Fruit fly (Drosophila melanogaster) whole organism, embryonic: ENCODE data around the gene Sf3b6.

Experiments
- Abd-B ChIP-seq: fragments of 200-800 bp; sonication (Bioruptor generic); optimal IDR thresholded peaks from 2 replicates; lab custom pipeline; 2018; ENCODE audit warnings: missing biosample characterization, mild to moderate bottlenecking, missing genetic modification characterization, moderate library complexity
- Atf-2 ChIP-seq: fragments of 200-800 bp; sonication (Bioruptor generic); optimal IDR thresholded peaks from 2 replicates; lab custom pipeline; 2016; ENCODE audit warnings: missing biosample characterization, missing genetic modification characterization
- CG10147 ChIP-seq: fragments of 200-800 bp; sonication (Bioruptor generic); optimal IDR thresholded peaks from 2 replicates; lab custom pipeline; 2019; ENCODE audit warnings: missing biosample characterization, mild to moderate bottlenecking, missing genetic modification characterization, moderate library complexity
- CG10366 ChIP-seq: fragments of 200-800 bp; sonication (Bioruptor generic); IDR thresholded peaks from 2 replicates; pipeline ENCODE4 v1.3.6; 2022; ENCODE audit warnings: missing biosample characterization, missing genetic modification characterization
- CG11247 ChIP-seq: fragments of 200-800 bp; sonication (Bioruptor generic); IDR thresholded peaks from 2 replicates; pipeline ENCODE4 v1.3.6; 2022; ENCODE audit warnings: missing biosample characterization, missing genetic modification characterization
- CG11560 ChIP-seq: fragments of 200-800 bp; sonication (Bioruptor generic); IDR thresholded peaks from 3 replicates; pipeline ENCODE4 v1.3.6; 2022; ENCODE audit warnings: missing biosample characterization, missing genetic modification characterization
- CG12104 ChIP-seq: fragments of 200-800 bp; sonication (Bioruptor generic); optimal IDR thresholded peaks from 3 replicates; lab custom pipeline; 2016; ENCODE audit warnings: missing biosample characterization, missing genetic modification characterization
- CG12299 ChIP-seq: fragments of 200-800 bp; sonication (Bioruptor generic); optimal IDR thresholded peaks from 2 replicates; lab custom pipeline; 2018; ENCODE audit warnings: missing biosample characterization, mild to moderate bottlenecking, missing genetic modification characterization
- CG14860 ChIP-seq: fragments of 200-800 bp; sonication (Bioruptor generic); IDR thresholded peaks from 3 replicates; pipeline ENCODE4 v1.3.6; 2022; ENCODE audit warnings: missing biosample characterization, missing genetic modification characterization; ENCODE audit not compliant: partially characterized antibody
- CG1647 ChIP-seq: fragments of 200-800 bp; sonication (Bioruptor generic); optimal IDR thresholded peaks from 3 replicates; lab custom pipeline; 2016; ENCODE audit warnings: missing biosample characterization, missing genetic modification characterization
- CG2199 ChIP-seq: fragments of 200-800 bp; sonication (Bioruptor generic); IDR thresholded peaks from 3 replicates; pipeline ENCODE4 v1.3.6; 2022; ENCODE audit warnings: missing biosample characterization, missing genetic modification characterization
- CG32532 ChIP-seq: fragments of 200-800 bp; sonication (Bioruptor generic); IDR thresholded peaks from 2 replicates; pipeline ENCODE4 v1.3.6; 2022; ENCODE audit warnings: missing biosample characterization, missing genetic modification characterization
- CG3726 ChIP-seq: fragments of 200-800 bp; sonication (Bioruptor generic); IDR thresholded peaks from 3 replicates; pipeline ENCODE4, ENCODE4 v1.3.6; 2022; ENCODE audit warnings: missing biosample characterization, missing genetic modification characterization
- CG5180 ChIP-seq: fragments of 200-800 bp; sonication (Bioruptor generic); optimal IDR thresholded peaks from 3 replicates; lab custom pipeline; 2017; ENCODE audit warnings: missing biosample characterization, missing genetic modification characterization, mild to moderate bottlenecking, moderate library complexity, missing genetic modification reagents
- CG6813 ChIP-seq: fragments of 200-800 bp; sonication (Bioruptor generic); optimal IDR thresholded peaks from 2 replicates; lab custom pipeline; 2017; ENCODE audit warnings: missing biosample characterization, missing genetic modification characterization, mild to moderate bottlenecking, moderate library complexity, missing genetic modification reagents
- CG7987 ChIP-seq: fragments of 200-800 bp; sonication (Bioruptor generic); optimal IDR thresholded peaks from 2 replicates; lab custom pipeline; 2018; ENCODE audit warnings: missing biosample characterization, mild to moderate bottlenecking, missing genetic modification characterization, moderate library complexity
- CG8944 ChIP-seq: fragments of 200-800 bp; sonication (Bioruptor generic); optimal IDR thresholded peaks from 3 replicates; lab custom pipeline; 2016; ENCODE audit warnings: missing biosample characterization, missing genetic modification characterization
- CoRest ChIP-seq: fragments of 200-800 bp; sonication (Bioruptor generic); optimal IDR thresholded peaks from 3 replicates; lab custom pipeline; 2018; ENCODE audit warnings: missing biosample characterization, mild to moderate bottlenecking, missing genetic modification characterization, moderate library complexity
- Gsc ChIP-seq: fragments of 200-800 bp; sonication (Bioruptor generic); IDR thresholded peaks from 2 replicates; pipeline ENCODE4 v1.3.6; 2022; ENCODE audit warnings: missing biosample characterization, missing genetic modification characterization
- Hand ChIP-seq: fragments of 200-800 bp; sonication (Bioruptor generic); optimal IDR thresholded peaks from 2 replicates; lab custom pipeline; 2017; ENCODE audit warnings: mild to moderate bottlenecking, missing biosample characterization, missing genetic modification reagents, missing genetic modification characterization
- HmgZ ChIP-seq: fragments of 200-800 bp; sonication (Bioruptor generic); optimal IDR thresholded peaks from 2 replicates; lab custom pipeline; 2018; ENCODE audit warnings: missing biosample characterization, mild to moderate bottlenecking, missing genetic modification characterization
- Hmr ChIP-seq: fragments of 200-800 bp; sonication (Bioruptor generic); optimal IDR thresholded peaks from 3 replicates; lab custom pipeline; 2017; ENCODE audit warnings: mild to moderate bottlenecking, missing biosample characterization, missing genetic modification reagents, missing genetic modification characterization
- Hr39 ChIP-seq: fragments of >200 bp; optimal IDR thresholded peaks from 2 replicates; lab custom pipeline; 2017
- Oaz ChIP-seq: fragments of 200-800 bp; sonication (Bioruptor generic); IDR thresholded peaks from 2 replicates; pipeline ENCODE4 v1.3.6; 2022; ENCODE audit warnings: missing biosample characterization, missing genetic modification characterization
- Sry-β ChIP-seq: fragments of 200-800 bp; sonication (Bioruptor generic); optimal IDR thresholded peaks from 2 replicates; lab custom pipeline; 2018; ENCODE audit warnings: missing biosample characterization, mild to moderate bottlenecking, missing genetic modification characterization, moderate library complexity
- Trl ChIP-seq, 3 experiments: fragments of >200 bp in 2 of 3; fragments of 200-800 bp in 1 of 3; sonication (Bioruptor generic) in 1 of 3; optimal IDR thresholded peaks; 2 replicates in 1 of 3; 3 replicates in 2 of 3; lab custom pipeline; 2016 to 2017; ENCODE audit warnings: missing biosample characterization in 1 of 3, missing genetic modification characterization in 1 of 3
- Usf ChIP-seq: fragments of 200-800 bp; sonication (Bioruptor generic); optimal IDR thresholded peaks from 2 replicates; lab custom pipeline; 2017; ENCODE audit warnings: missing genotype, missing biosample characterization, missing genetic modification characterization
- ab ChIP-seq: fragments of 200-800 bp; sonication (Bioruptor generic); optimal IDR thresholded peaks from 2 replicates; lab custom pipeline; 2016; ENCODE audit warnings: missing biosample characterization, missing genetic modification characterization
- bab2 ChIP-seq: fragments of 200-800 bp; sonication (Bioruptor generic); optimal IDR thresholded peaks from 2 replicates; lab custom pipeline; 2016; ENCODE audit warnings: missing biosample characterization, missing genetic modification characterization
- ci ChIP-seq: fragments of 200-800 bp; sonication (Bioruptor generic); IDR thresholded peaks from 3 replicates; pipeline ENCODE4 v1.3.6; 2022; ENCODE audit warnings: missing biosample characterization, missing genetic modification characterization
- crp ChIP-seq, 2 experiments: fragments of 200-800 bp; sonication (Bioruptor generic); optimal IDR thresholded peaks; 2 replicates in 1 of 2; 3 replicates in 1 of 2; lab custom pipeline; 2017; ENCODE audit warnings: missing biosample characterization in 2 of 2, missing genetic modification characterization in 2 of 2, mild to moderate bottlenecking in 1 of 2, moderate library complexity in 1 of 2
- dan ChIP-seq: fragments of 200-800 bp; sonication (Bioruptor generic); IDR thresholded peaks from 2 replicates; pipeline ENCODE4 v1.3.6; 2022; ENCODE audit warnings: missing biosample characterization, missing genetic modification characterization
- exex ChIP-seq: fragments of 200-800 bp; sonication (Bioruptor generic); optimal IDR thresholded peaks from 4 replicates; lab custom pipeline; 2018; ENCODE audit warnings: missing biosample characterization, mild to moderate bottlenecking, missing genetic modification characterization, moderate library complexity
- fru ChIP-seq: fragments of >200 bp; optimal IDR thresholded peaks from 2 replicates; lab custom pipeline; 2017
- gem ChIP-seq: fragments of 200-800 bp; sonication (Bioruptor generic); optimal IDR thresholded peaks from 2 replicates; lab custom pipeline; 2019; ENCODE audit warnings: missing biosample characterization, mild to moderate bottlenecking, missing genetic modification characterization, moderate library complexity
- ind ChIP-seq: fragments of 200-800 bp; sonication (Bioruptor generic); optimal IDR thresholded peaks from 3 replicates; lab custom pipeline; 2016; ENCODE audit warnings: missing biosample characterization, missing genetic modification characterization
- inv ChIP-seq: fragments of 200-800 bp; sonication (Bioruptor generic); IDR thresholded peaks from 2 replicates; pipeline ENCODE4 v1.3.6; 2022; ENCODE audit warnings: missing biosample characterization, missing genetic modification characterization; ENCODE audit not compliant: partially characterized antibody
- kni ChIP-seq: fragments of 200-800 bp; sonication (Bioruptor generic); optimal IDR thresholded peaks from 3 replicates; lab custom pipeline; 2017; ENCODE audit warnings: mild to moderate bottlenecking, missing biosample characterization, missing genetic modification reagents, missing genetic modification characterization
- lab ChIP-seq: fragments of 200-800 bp; sonication (Bioruptor generic); optimal IDR thresholded peaks from 3 replicates; lab custom pipeline; 2017; ENCODE audit warnings: missing biosample characterization, missing genetic modification characterization, mild to moderate bottlenecking, moderate library complexity, missing genetic modification reagents
- mam ChIP-seq: fragments of 200-800 bp; sonication (Bioruptor generic); optimal IDR thresholded peaks from 3 replicates; lab custom pipeline; 2016; ENCODE audit warnings: missing biosample characterization, missing genetic modification characterization
- pho ChIP-seq: fragments of 200-800 bp; sonication (Bioruptor generic); optimal IDR thresholded peaks from 2 replicates; lab custom pipeline; 2016; ENCODE audit warnings: missing biosample characterization, missing genetic modification characterization
- pita ChIP-seq: fragments of 200-800 bp; sonication (Bioruptor generic); optimal IDR thresholded peaks from 2 replicates; lab custom pipeline; 2017; ENCODE audit warnings: missing biosample characterization, mild to moderate bottlenecking, missing genetic modification characterization
- ranshi ChIP-seq: fragments of 200-800 bp; sonication (Bioruptor generic); IDR thresholded peaks from 2 replicates; pipeline ENCODE4 v1.3.6; 2022; ENCODE audit warnings: missing biosample characterization, missing genetic modification characterization
- ro ChIP-seq: fragments of 200-800 bp; sonication (Bioruptor generic); IDR thresholded peaks from 2 replicates; pipeline ENCODE4 v1.3.6; 2022; ENCODE audit warnings: missing biosample characterization, missing genetic modification characterization
- sc ChIP-seq, 3 experiments: fragments of >200 bp in 2 of 3; fragments of 200-800 bp in 1 of 3; sonication (Bioruptor generic) in 1 of 3; optimal IDR thresholded peaks; 2 replicates in 2 of 3; 3 replicates in 1 of 3; lab custom pipeline; 2017; ENCODE audit warnings: mild to moderate bottlenecking in 1 of 3, missing biosample characterization in 1 of 3, missing genetic modification characterization in 1 of 3, missing genetic modification reagents in 1 of 3
- scrt ChIP-seq: fragments of 200-800 bp; sonication (Bioruptor generic); optimal IDR thresholded peaks from 2 replicates; lab custom pipeline; 2018; ENCODE audit warnings: missing biosample characterization, mild to moderate bottlenecking, missing genetic modification characterization, moderate library complexity
- slbo ChIP-seq: fragments of 200-800 bp; sonication (Bioruptor generic); IDR thresholded peaks from 2 replicates; pipeline ENCODE4 v1.3.6; 2022; ENCODE audit warnings: missing biosample characterization, missing genetic modification characterization
- stwl ChIP-seq: fragments of 200-800 bp; sonication (Bioruptor generic); optimal IDR thresholded peaks from 3 replicates; lab custom pipeline; 2018; ENCODE audit warnings: missing biosample characterization, mild to moderate bottlenecking, missing genetic modification characterization, moderate library complexity
- tna ChIP-seq: fragments of 200-800 bp; sonication (Bioruptor generic); IDR thresholded peaks from 2 replicates; pipeline ENCODE4 v1.3.6; 2022; ENCODE audit warnings: missing biosample characterization, missing genetic modification characterization; ENCODE audit not compliant: partially characterized antibody
- wor ChIP-seq: fragments of 200-800 bp; sonication (Bioruptor generic); IDR thresholded peaks from 2 replicates; pipeline ENCODE4 v1.3.6; 2022; ENCODE audit warnings: missing biosample characterization, missing genetic modification characterization

The Sf3b6 gene

dm6 chr3L:6220187-6220586 lies 27.2 kb upstream of the Sf3b6 start, which contains the start of gene CG33946 (continued):
- TF ChIP-seq ci (GFP tag; lab: Robert Waterston, UW) (0 out of 3 replicates have a peak, but pooled peaks have one; percentile 56), CG6813 (GFP tag; lab: Kevin White, UChicago) (no peak), CG1647 (GFP tag; lab: Kevin White, UChicago) (no peak), CG14860 (GFP tag; lab: Robert Waterston, UW) (no peak), lab (GFP tag; lab: Kevin White, UChicago) (no peak), ind (GFP tag; lab: Kevin White, UChicago) (peak; percentile 2), CG11247 (no peak), mam (GFP tag; lab: Kevin White, UChicago) (peak; percentile 5), slbo (GFP tag; lab: Robert Waterston, UW) (peak; percentile 51), dan (GFP tag; lab: Robert Waterston, UW) (no peak), ro (GFP tag; lab: Robert Waterston, UW) (no peak), CG10366 (no peak), Trl (optimal IDR thresholded peaks at IDR 0.05; lab: Kevin White, UChicago) (no peak), Trl (GFP tag; optimal IDR thresholded peaks at IDR 0.05; lab: Kevin White, UChicago) (no peak), fru (no peak), CG10147 (GFP tag; lab: Kevin White, UChicago) (no peak), Sry-β (GFP tag; lab: Kevin White, UChicago) (no peak), sc (optimal IDR thresholded peaks at IDR 0.05; lab: Kevin White, UChicago) (no peak), sc (GFP tag; optimal IDR thresholded peaks at IDR 0.05; lab: Kevin White, UChicago) (no peak), CG32532 (GFP tag; lab: Robert Waterston, UW) (0 out of 2 replicates have a peak, but pooled peaks have one; percentile 19), bab2 (no peak), CG3726 (no peak), Gsc (no peak), CG7987 (GFP tag; lab: Kevin White, UChicago) (no peak), ab (GFP tag; lab: Kevin White, UChicago) (no peak), Hand (no peak), wor (no peak), Hmr (GFP tag; lab: Kevin White, UChicago) (no peak), crp (GFP tag; optimal IDR thresholded peaks at IDR 0.05; lab: Kevin White, UChicago) (no peak), kni (GFP tag; lab: Kevin White, UChicago) (no peak), CG12104 (GFP tag; lab: Kevin White, UChicago) (no peak), CG8944 (GFP tag; lab: Kevin White, UChicago) (peak; percentile 32), scrt (GFP tag; lab: Kevin White, UChicago) (no peak), CoRest (tag; lab: Kevin White, UChicago) (no peak), tna (GFP tag; lab: Robert Waterston, UW) (no peak), HmgZ (tag; lab: Kevin White, UChicago) (no peak), pho (GFP tag; lab: Kevin White, UChicago) (no peak), stwl (tag; lab: Kevin White, UChicago) (no peak), CG5180 (no peak), Abd-B (no peak), Oaz (GFP tag; lab: Robert Waterston, UW) (no peak), ranshi (GFP tag; lab: Robert Waterston, UW) (peak; percentile 64; the same call in 1 of the 2 replicates), Usf (GFP tag; lab: Kevin White, UChicago) (peak; percentile 3), pita (GFP tag; lab: Kevin White, UChicago) (no peak), CG12299 (no peak), CG11560 (no peak), CG2199 (GFP tag; lab: Robert Waterston, UW) (no peak), Atf-2 (GFP tag; lab: Kevin White, UChicago) (peak; percentile 30), exex (tag; lab: Kevin White, UChicago) (no peak), gem (peak; percentile 18), inv (GFP tag; lab: Robert Waterston, UW) (no peak), Hr39 (lab: Kevin White, UChicago) (no peak)
